Worm (Caenorhabditis elegans) whole organism, young adult: ENCODE data around the gene F20G2.2.

ENCODE experiments used
- D2030.7 ChIP-seq: fragments of 200-800 bp; sonication (Bioruptor generic); IDR thresholded peaks from 2 replicates; pipeline ENCODE4 v1.3.6; 2022; ENCODE audit warnings: missing genetic modification reagents, missing genetic modification characterization, missing compliant biosample characterization
- F37B4.10 ChIP-seq: fragments of 200-800 bp; sonication (Bioruptor generic); IDR thresholded peaks from 2 replicates; pipeline ENCODE4 v1.3.6; 2022; ENCODE audit warnings: missing genetic modification characterization, missing compliant biosample characterization
- F49E8.2 ChIP-seq: sonication (generic microtip); optimal IDR thresholded peaks from 3 replicates; lab custom pipeline; 2017; ENCODE audit warnings: missing genetic modification characterization, mild to moderate bottlenecking, missing compliant biosample characterization, antibody characterized with exemption, moderate library complexity; ENCODE audit not compliant: insufficient read depth
- F57A8.1 ChIP-seq: fragments of 200-800 bp; sonication (Bioruptor generic); optimal IDR thresholded peaks from 2 replicates; lab custom pipeline; 2018; ENCODE audit warnings: mild to moderate bottlenecking, missing genetic modification characterization, moderate library complexity, missing compliant biosample characterization
- T07F8.4 ChIP-seq: sonication (generic microtip); optimal IDR thresholded peaks from 2 replicates; lab custom pipeline; 2016; ENCODE audit warnings: mild to moderate bottlenecking, missing genetic modification characterization, moderate library complexity, missing compliant biosample characterization
- cebp-1 ChIP-seq, 2 experiments: fragments of 200-800 bp in 1 of 2; sonication (Bioruptor generic) in 1 of 2; sonication (generic microtip) in 1 of 2; IDR thresholded peaks in 1 of 2; optimal IDR thresholded peaks in 1 of 2; 2 replicates each; pipeline versions ENCODE4 v1.3.6 to Lab custom; 2017 to 2022; ENCODE audit warnings: missing compliant biosample characterization in 2 of 2, missing genetic modification characterization in 2 of 2, mild to moderate bottlenecking in 1 of 2, missing genetic modification reagents in 1 of 2, moderate library complexity in 1 of 2
- ceh-58 ChIP-seq: fragments of 200-800 bp; sonication (Bioruptor generic); IDR thresholded peaks from 2 replicates; pipeline ENCODE4 v1.3.6; 2022; ENCODE audit warnings: missing genetic modification characterization, missing compliant biosample characterization
- egl-18 ChIP-seq: fragments of 200-800 bp; sonication (Bioruptor generic); IDR thresholded peaks from 2 replicates; pipeline ENCODE4 v1.3.6; 2022; ENCODE audit warnings: missing genetic modification reagents, missing genetic modification characterization, missing compliant biosample characterization
- gei-17 ChIP-seq: fragments of 200-800 bp; sonication (Bioruptor generic); optimal IDR thresholded peaks from 2 replicates; lab custom pipeline; 2018; ENCODE audit warnings: mild to moderate bottlenecking, missing genetic modification characterization, missing compliant biosample characterization
- hlh-12 ChIP-seq: sonication (generic microtip); optimal IDR thresholded peaks from 2 replicates; lab custom pipeline; 2016; ENCODE audit warnings: missing genetic modification characterization, missing compliant biosample characterization
- hrde-1 ChIP-seq: sonication (generic microtip); optimal IDR thresholded peaks from 2 replicates; lab custom pipeline; 2016; ENCODE audit warnings: missing genetic modification characterization, mild to moderate bottlenecking, missing compliant biosample characterization, moderate library complexity, missing genotype, missing genetic modification reagents, borderline replicate concordance
- lin-26 ChIP-seq: fragments of 200-800 bp; sonication (Bioruptor generic); IDR thresholded peaks from 2 replicates; pipeline ENCODE4 v1.3.6; 2022; ENCODE audit warnings: missing genetic modification reagents, missing genetic modification characterization, missing compliant biosample characterization
- nhr-27 ChIP-seq: fragments of 200-800 bp; sonication (Bioruptor generic); optimal IDR thresholded peaks from 2 replicates; lab custom pipeline; 2018; ENCODE audit warnings: mild to moderate bottlenecking, missing genetic modification characterization, moderate library complexity, missing compliant biosample characterization
- pbrm-1 ChIP-seq: fragments of 200-800 bp; sonication (Bioruptor generic); IDR thresholded peaks from 2 replicates; pipeline ENCODE4 v1.3.6; 2022; ENCODE audit warnings: missing genetic modification reagents, missing genetic modification characterization, missing compliant biosample characterization
- pha-4 ChIP-seq: fragments of 150-350 bp; sonication (generic microtip); optimal IDR thresholded peaks from 2 replicates; lab custom pipeline; 2014; ENCODE audit warnings: missing biosample characterization, missing genetic modification reagents, missing genetic modification characterization
- sea-2 ChIP-seq: fragments of 200-800 bp; sonication (Bioruptor generic); IDR thresholded peaks from 2 replicates; pipeline ENCODE4 v1.3.6; 2022; ENCODE audit warnings: missing genetic modification characterization, missing compliant biosample characterization
- tbx-9 ChIP-seq: sonication (generic microtip); optimal IDR thresholded peaks from 2 replicates; lab custom pipeline; 2016; ENCODE audit warnings: borderline replicate concordance, missing genetic modification characterization, inconsistent platforms, missing compliant biosample characterization
- tlf-1 ChIP-seq: fragments of 200-800 bp; sonication (Bioruptor generic); optimal IDR thresholded peaks from 2 replicates; lab custom pipeline; 2018; ENCODE audit warnings: mild to moderate bottlenecking, missing genetic modification characterization, missing compliant biosample characterization
- ztf-25 ChIP-seq: fragments of 200-800 bp; sonication (Bioruptor generic); IDR thresholded peaks from 2 replicates; pipeline ENCODE4 v1.3.6; 2022; ENCODE audit warnings: missing genetic modification reagents, missing genetic modification characterization, missing compliant biosample characterization

The F20G2.2 gene

ce11 chrV:13707295-13707694 lies 48.9 kb downstream of the F20G2.2 start, which contains the start of gene hlh-34:
TSS of gene hlh-34 (minus strand) at chrV:13707395.
- TF ChIP-seq pbrm-1 (GFP tag; lab: Robert Waterston, UW) (no peak), tbx-9 (tag; lab: Kevin White, UChicago) (no peak), gei-17 (GFP tag; lab: Kevin White, UChicago) (no peak), F57A8.1 (GFP tag; lab: Kevin White, UChicago) (no peak), T07F8.4 (tag; lab: Kevin White, UChicago) (no peak), pha-4 (tag; lab: Kevin White, UChicago) (no peak), ceh-58 (GFP tag; lab: Robert Waterston, UW) (no peak), lin-26 (GFP tag; lab: Robert Waterston, UW) (no peak), egl-18 (no peak), D2030.7 (GFP tag; lab: Robert Waterston, UW) (no peak), tlf-1 (GFP tag; lab: Kevin White, UChicago) (no peak), nhr-27 (tag; lab: Kevin White, UChicago) (no peak), cebp-1 (GFP tag; IDR thresholded peaks at IDR 0.05; lab: Robert Waterston, UW) (no peak), cebp-1 (tag; optimal IDR thresholded peaks at IDR 0.05; lab: Kevin White, UChicago) (no peak), hlh-12 (no peak), ztf-25 (no peak), F37B4.10 (no peak), F49E8.2 (tag; lab: Kevin White, UChicago) (no peak), hrde-1 (tag; lab: Kevin White, UChicago) (no peak), sea-2 (GFP tag; lab: Robert Waterston, UW) (no peak)
